Worm (Caenorhabditis elegans): ENCODE measurements around the gene cest-33.

DNA sequence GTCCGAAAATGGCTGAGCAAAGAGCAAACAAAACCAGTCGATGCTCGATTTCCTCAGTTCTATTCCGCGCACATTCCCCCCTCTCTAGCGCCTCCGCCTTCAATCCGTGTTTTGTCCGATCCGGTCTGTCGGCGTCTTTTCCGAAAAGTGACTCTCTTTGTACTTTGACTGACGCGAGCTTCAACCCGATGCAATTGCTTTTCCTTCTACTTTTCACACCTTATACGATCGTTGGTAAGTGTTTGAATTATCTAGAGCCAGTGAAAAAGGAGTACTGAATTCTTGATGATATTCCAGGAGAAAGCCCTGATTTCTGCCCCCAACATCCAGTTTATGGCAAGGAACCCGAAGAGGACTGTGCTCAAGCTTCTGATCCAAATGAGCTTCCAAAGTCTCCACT lies 49.5 kb upstream of the cest-33 start, which contains the start of gene cht-6:
- TF ChIP-seq skn-1 (tag; optimal IDR thresholded peaks at IDR 0.05): no peak
- TF ChIP-seq nfya-1 (tag; optimal IDR thresholded peaks at IDR 0.05; ENCODE audit: insufficient read depth): no peak
- no peak for TF ChIP-seq nhr-77 (tag; optimal IDR thresholded peaks at IDR 0.05)
- no peak for TF ChIP-seq daf-12 (tag; optimal IDR thresholded peaks at IDR 0.05)
- no peak for TF ChIP-seq mdl-1 (tag; optimal IDR thresholded peaks at IDR 0.05)
- TF ChIP-seq egl-27 (tag; optimal IDR thresholded peaks at IDR 0.05): no peak
- no peak for TF ChIP-seq nhr-237 (tag; optimal IDR thresholded peaks at IDR 0.05)
- no peak for TF ChIP-seq zag-1 (tag; optimal IDR thresholded peaks at IDR 0.05)
- TF ChIP-seq ztf-4 (tag; optimal IDR thresholded peaks at IDR 0.05): no peak
- no peak for TF ChIP-seq nhr-43 (tag; optimal IDR thresholded peaks at IDR 0.05; ENCODE audit: poor library complexity, severe bottlenecking)
